Fruit fly (Drosophila melanogaster) whole organism, embryonic: ENCODE measurements around the gene CG44006.

Source experiments
- CG10209 ChIP-seq: fragments of 200-800 bp; sonication (Bioruptor generic); optimal IDR thresholded peaks from 3 replicates; lab custom pipeline; 2017; ENCODE audit warnings: missing biosample characterization, mild to moderate bottlenecking, missing genetic modification characterization, missing genetic modification reagents
- CG10267 ChIP-seq: fragments of 200-800 bp; sonication (Bioruptor generic); optimal IDR thresholded peaks from 2 replicates; lab custom pipeline; 2018; ENCODE audit warnings: missing biosample characterization, mild to moderate bottlenecking, missing genetic modification characterization, moderate library complexity
- CG10366 ChIP-seq: fragments of 200-800 bp; sonication (Bioruptor generic); IDR thresholded peaks from 2 replicates; pipeline ENCODE4 v1.3.6; 2022; ENCODE audit warnings: missing biosample characterization, missing genetic modification characterization
- CG10654 ChIP-seq: fragments of 200-800 bp; sonication (Bioruptor generic); optimal IDR thresholded peaks from 2 replicates; lab custom pipeline; 2016; ENCODE audit warnings: missing biosample characterization, missing genetic modification characterization
- CG11695 ChIP-seq: fragments of 200-800 bp; sonication (Bioruptor generic); IDR thresholded peaks from 3 replicates; pipeline ENCODE4 v1.3.6; 2022; ENCODE audit warnings: missing biosample characterization, missing genetic modification characterization
- CG12155 ChIP-seq: fragments of 200-800 bp; sonication (Bioruptor generic); optimal IDR thresholded peaks from 3 replicates; lab custom pipeline; 2016; ENCODE audit warnings: missing biosample characterization, missing genetic modification characterization
- CG13287 ChIP-seq: fragments of 200-800 bp; sonication (Bioruptor generic); IDR thresholded peaks from 2 replicates; pipeline ENCODE4 v1.3.6; 2022; ENCODE audit warnings: missing biosample characterization, missing genetic modification characterization; ENCODE audit not compliant: partially characterized antibody
- CG13424 ChIP-seq: fragments of 200-800 bp; sonication (Bioruptor generic); optimal IDR thresholded peaks from 2 replicates; lab custom pipeline; 2019; ENCODE audit warnings: missing biosample characterization, mild to moderate bottlenecking, missing genetic modification characterization, moderate library complexity
- CG13624 ChIP-seq: fragments of 200-800 bp; sonication (Bioruptor generic); optimal IDR thresholded peaks from 2 replicates; lab custom pipeline; 2016; ENCODE audit warnings: missing biosample characterization, missing genetic modification characterization
- CG13775 ChIP-seq: fragments of 200-800 bp; sonication (Bioruptor generic); optimal IDR thresholded peaks from 3 replicates; lab custom pipeline; 2017; ENCODE audit warnings: missing biosample characterization, mild to moderate bottlenecking, missing genetic modification characterization
- CG14965 ChIP-seq: fragments of 200-800 bp; sonication (Bioruptor generic); optimal IDR thresholded peaks from 2 replicates; lab custom pipeline; 2016; ENCODE audit warnings: missing biosample characterization, missing genetic modification characterization, borderline replicate concordance
- CG1647 ChIP-seq: fragments of 200-800 bp; sonication (Bioruptor generic); optimal IDR thresholded peaks from 3 replicates; lab custom pipeline; 2016; ENCODE audit warnings: missing biosample characterization, missing genetic modification characterization
- CG18599 ChIP-seq: fragments of 200-800 bp; sonication (Bioruptor generic); optimal IDR thresholded peaks from 3 replicates; lab custom pipeline; 2017; ENCODE audit warnings: missing biosample characterization, missing genetic modification characterization, mild to moderate bottlenecking, moderate library complexity, missing genetic modification reagents
- CG4282 ChIP-seq: fragments of 200-800 bp; sonication (Bioruptor generic); optimal IDR thresholded peaks from 2 replicates; lab custom pipeline; 2016; ENCODE audit warnings: missing biosample characterization, missing genetic modification characterization
- CG6272 ChIP-seq: fragments of 200-800 bp; sonication (Bioruptor generic); IDR thresholded peaks from 2 replicates; pipeline ENCODE4 v1.3.6; 2022; ENCODE audit warnings: missing biosample characterization, missing genetic modification characterization
- CG6765 ChIP-seq: fragments of 200-800 bp; sonication (Bioruptor generic); optimal IDR thresholded peaks from 3 replicates; lab custom pipeline; 2017; ENCODE audit warnings: missing biosample characterization, mild to moderate bottlenecking, missing genetic modification characterization
- CG6813 ChIP-seq: fragments of 200-800 bp; sonication (Bioruptor generic); optimal IDR thresholded peaks from 2 replicates; lab custom pipeline; 2017; ENCODE audit warnings: missing biosample characterization, missing genetic modification characterization, mild to moderate bottlenecking, moderate library complexity, missing genetic modification reagents
- CG8290 ChIP-seq, 3 experiments: fragments of 200-800 bp; sonication (Bioruptor generic); optimal IDR thresholded peaks; 2 replicates each; lab custom pipeline; 2016 to 2019; ENCODE audit warnings: missing biosample characterization in 3 of 3, missing genetic modification characterization in 3 of 3, mild to moderate bottlenecking in 2 of 3, moderate library complexity in 1 of 3
- CG8388 ChIP-seq: fragments of 200-800 bp; sonication (Bioruptor generic); optimal IDR thresholded peaks from 2 replicates; lab custom pipeline; 2019; ENCODE audit warnings: missing biosample characterization, mild to moderate bottlenecking, missing genetic modification characterization, moderate library complexity
- CTCF ChIP-seq: fragments of 200-800 bp; sonication (Bioruptor generic); optimal IDR thresholded peaks from 2 replicates; lab custom pipeline; 2017; ENCODE audit warnings: missing biosample characterization, mild to moderate bottlenecking, missing genetic modification characterization, moderate library complexity
- Doc2 ChIP-seq: fragments of 200-800 bp; sonication (Bioruptor generic); IDR thresholded peaks from 2 replicates; pipeline ENCODE4 v1.3.6; 2022; ENCODE audit warnings: missing biosample characterization, missing genetic modification characterization
- Dp ChIP-seq: fragments of 200-800 bp; sonication (Bioruptor generic); optimal IDR thresholded peaks from 2 replicates; lab custom pipeline; 2018; ENCODE audit warnings: missing biosample characterization, mild to moderate bottlenecking, missing genetic modification characterization, moderate library complexity
- Hr3 ChIP-seq: fragments of 200-800 bp; sonication (Bioruptor generic); optimal IDR thresholded peaks from 3 replicates; lab custom pipeline; 2016; ENCODE audit warnings: missing biosample characterization, missing genetic modification characterization
- Hsf ChIP-seq: fragments of 200-800 bp; sonication (Bioruptor generic); optimal IDR thresholded peaks from 3 replicates; lab custom pipeline; 2016; ENCODE audit warnings: missing biosample characterization, missing genetic modification characterization
- Med ChIP-seq: fragments of 200-800 bp; sonication (Bioruptor generic); peaks from one replicate; lab custom pipeline; 2016; ENCODE audit warnings: missing biosample characterization, missing genetic modification characterization, mild to moderate bottlenecking, inconsistent platforms, moderate library complexity
- NC2α ChIP-seq: fragments of 200-800 bp; sonication (Bioruptor generic); optimal IDR thresholded peaks from 2 replicates; lab custom pipeline; 2016; ENCODE audit warnings: missing biosample characterization, missing genetic modification characterization
- Nf-YC ChIP-seq: fragments of 200-800 bp; optimal IDR thresholded peaks from 3 replicates; lab custom pipeline; 2019; ENCODE audit warnings: missing biosample characterization, mild to moderate bottlenecking, missing genetic modification characterization, moderate library complexity
- NfI ChIP-seq: fragments of 200-800 bp; sonication (Bioruptor generic); optimal IDR thresholded peaks from 3 replicates; lab custom pipeline; 2018; ENCODE audit warnings: missing biosample characterization, mild to moderate bottlenecking, missing genetic modification characterization, moderate library complexity
- Oli ChIP-seq: fragments of 200-800 bp; sonication (Bioruptor generic); optimal IDR thresholded peaks from 2 replicates; lab custom pipeline; 2018; ENCODE audit warnings: missing biosample characterization, mild to moderate bottlenecking, missing genetic modification characterization, moderate library complexity
- PHDP ChIP-seq: fragments of 200-800 bp; sonication (Bioruptor generic); optimal IDR thresholded peaks from 3 replicates; lab custom pipeline; 2018; ENCODE audit warnings: missing biosample characterization, mild to moderate bottlenecking, missing genetic modification characterization, moderate library complexity
- Pdp1 ChIP-seq, 2 experiments: fragments of 200-800 bp; sonication (Bioruptor generic); optimal IDR thresholded peaks; 3 replicates each; lab custom pipeline; 2016; ENCODE audit warnings: missing biosample characterization in 2 of 2, missing genetic modification characterization in 2 of 2, mild to moderate bottlenecking in 1 of 2, moderate library complexity in 1 of 2
- Sry-β ChIP-seq: fragments of 200-800 bp; sonication (Bioruptor generic); optimal IDR thresholded peaks from 2 replicates; lab custom pipeline; 2018; ENCODE audit warnings: missing biosample characterization, mild to moderate bottlenecking, missing genetic modification characterization, moderate library complexity
- cad ChIP-seq: fragments of >200 bp; optimal IDR thresholded peaks from 2 replicates; lab custom pipeline; 2017; ENCODE audit warnings: missing biosample characterization, missing genetic modification characterization
- cg ChIP-seq: fragments of 200-800 bp; sonication (Bioruptor generic); optimal IDR thresholded peaks from 3 replicates; lab custom pipeline; 2019; ENCODE audit warnings: missing biosample characterization, mild to moderate bottlenecking, missing genetic modification characterization, moderate library complexity
- corto ChIP-seq: fragments of 200-800 bp; sonication (Bioruptor generic); optimal IDR thresholded peaks from 2 replicates; lab custom pipeline; 2016; ENCODE audit warnings: missing biosample characterization, mild to moderate bottlenecking, missing genetic modification characterization, moderate library complexity
- cwo ChIP-seq: fragments of 200-800 bp; sonication (Bioruptor generic); optimal IDR thresholded peaks from 3 replicates; lab custom pipeline; 2017; ENCODE audit warnings: missing biosample characterization, missing genetic modification characterization, mild to moderate bottlenecking, moderate library complexity, missing genetic modification reagents
- hkb ChIP-seq, 2 experiments: fragments of 200-800 bp in 1 of 2; fragments of >200 bp in 1 of 2; sonication (Bioruptor generic) in 1 of 2; IDR thresholded peaks in 1 of 2; optimal IDR thresholded peaks in 1 of 2; 2 replicates each; pipeline versions ENCODE4 v1.3.6 to Lab custom; 2017 to 2022; ENCODE audit warnings: missing biosample characterization in 1 of 2, missing genetic modification characterization in 1 of 2
- lilli ChIP-seq: fragments of 200-800 bp; sonication (Bioruptor generic); optimal IDR thresholded peaks from 3 replicates; lab custom pipeline; 2016; ENCODE audit warnings: missing biosample characterization, missing genetic modification characterization
- lov ChIP-seq, 2 experiments: fragments of 200-800 bp in 1 of 2; fragments of >200 bp in 1 of 2; sonication (Bioruptor generic) in 1 of 2; IDR thresholded peaks in 1 of 2; optimal IDR thresholded peaks in 1 of 2; 2 replicates in 1 of 2; 3 replicates in 1 of 2; pipeline versions ENCODE4 v1.3.6 to Lab custom; 2017 to 2022; ENCODE audit warnings: missing biosample characterization in 1 of 2, missing genetic modification characterization in 1 of 2
- mirr ChIP-seq: fragments of 200-800 bp; sonication (Bioruptor generic); optimal IDR thresholded peaks from 3 replicates; lab custom pipeline; 2018; ENCODE audit warnings: missing biosample characterization, mild to moderate bottlenecking, missing genetic modification characterization
- nau ChIP-seq: fragments of 200-800 bp; sonication (Bioruptor generic); optimal IDR thresholded peaks from 3 replicates; lab custom pipeline; 2017; ENCODE audit warnings: missing biosample characterization, mild to moderate bottlenecking, missing genetic modification characterization, missing genetic modification reagents
- rib ChIP-seq: fragments of 200-800 bp; sonication (Bioruptor generic); IDR thresholded peaks from 2 replicates; pipeline ENCODE4 v1.3.6; 2022; ENCODE audit warnings: missing biosample characterization, missing genetic modification characterization
- salm ChIP-seq: fragments of 200-800 bp; sonication (Bioruptor generic); optimal IDR thresholded peaks from 2 replicates; lab custom pipeline; 2018; ENCODE audit warnings: missing biosample characterization, mild to moderate bottlenecking, missing genetic modification characterization
- scrt ChIP-seq: fragments of 200-800 bp; sonication (Bioruptor generic); optimal IDR thresholded peaks from 2 replicates; lab custom pipeline; 2018; ENCODE audit warnings: missing biosample characterization, mild to moderate bottlenecking, missing genetic modification characterization, moderate library complexity
- sens-2 ChIP-seq: fragments of 200-800 bp; sonication (Bioruptor generic); IDR thresholded peaks from 2 replicates; pipeline ENCODE4 v1.3.6; 2022; ENCODE audit warnings: missing biosample characterization, missing genetic modification characterization
- sqz ChIP-seq: fragments of 200-800 bp; sonication (Bioruptor generic); optimal IDR thresholded peaks from 3 replicates; lab custom pipeline; 2018; ENCODE audit warnings: missing biosample characterization, mild to moderate bottlenecking, missing genetic modification characterization
- toy ChIP-seq: fragments of 200-800 bp; sonication (Bioruptor generic); IDR thresholded peaks from 2 replicates; pipeline ENCODE4 v1.3.6; 2022; ENCODE audit warnings: missing biosample characterization, missing genetic modification characterization
- wdn ChIP-seq: fragments of 200-800 bp; sonication (Bioruptor generic); IDR thresholded peaks from 2 replicates; pipeline ENCODE4 v1.3.6; 2022; ENCODE audit warnings: missing biosample characterization, missing genetic modification characterization

The CG44006 gene

DNA sequence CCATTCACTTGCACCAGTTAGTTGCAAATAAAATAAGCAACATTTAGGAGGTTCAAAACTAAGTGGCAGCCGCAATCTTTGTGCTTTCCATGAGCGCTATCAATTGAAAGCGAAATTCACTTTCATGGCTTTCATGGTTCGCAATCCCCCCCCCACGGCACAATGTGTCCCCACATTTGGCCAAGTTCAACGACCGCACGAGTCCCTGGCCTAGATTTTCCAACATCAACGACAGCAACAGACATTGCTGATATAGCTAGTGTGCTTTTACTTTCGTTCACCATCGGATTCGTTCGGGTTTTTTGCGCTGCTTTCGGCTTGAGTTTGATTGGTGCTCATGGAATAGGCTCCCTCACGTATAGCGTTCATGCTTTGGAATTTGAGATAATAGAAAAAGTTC lies 46.3 kb downstream of the CG44006 start (continued):
- TF ChIP-seq cwo (GFP tag; lab: Kevin White, UChicago), result peak; percentile 28
- no peak for TF ChIP-seq sens-2 (GFP tag; lab: Robert Waterston, UW)
- peak; percentile 64 for TF ChIP-seq Med (GFP tag; lab: Kevin White, UChicago)
- TF ChIP-seq CTCF (GFP tag; lab: Kevin White, UChicago), result no peak
- peak; percentile 39; the same call in 1 of the 2 replicates for TF ChIP-seq rib
- peak; percentile 87 for TF ChIP-seq mirr
- no peak for TF ChIP-seq CG8290 (GFP tag; optimal IDR thresholded peaks at IDR 0.05; lab: Kevin White, UChicago)
- TF ChIP-seq CG8290 (tag; optimal IDR thresholded peaks at IDR 0.05; lab: Kevin White, UChicago), result peak in 1 of 2 experiments; percentile 51
- no peak for TF ChIP-seq toy (GFP tag; lab: Robert Waterston, UW)
- no peak for TF ChIP-seq CG8388
- TF ChIP-seq Nf-YC (tag; lab: Kevin White, UChicago), result peak; percentile 96

dm6 chr3L:18022479-18022950 lies 47.4 kb downstream of the CG44006 start:
- TF ChIP-seq CG10209 (GFP tag; lab: Kevin White, UChicago) (no peak), Pdp1 (GFP tag; optimal IDR thresholded peaks at IDR 0.05; lab: Kevin White, UChicago) (peak in 1 of 2 experiments; percentile 75), Sry-β (no peak), mirr (peak; percentile 94), cg (GFP tag; lab: Kevin White, UChicago) (peak; percentile 79), cad (GFP tag; lab: Kevin White, UChicago) (no peak), CG12155 (GFP tag; lab: Kevin White, UChicago) (no peak), CG6272 (GFP tag; lab: Robert Waterston, UW) (no peak), CG13624 (GFP tag; lab: Kevin White, UChicago) (no peak), CG1647 (no peak), hkb (optimal IDR thresholded peaks at IDR 0.05; lab: Kevin White, UChicago) (no peak), hkb (GFP tag; IDR thresholded peaks at IDR 0.05; lab: Robert Waterston, UW) (no peak), scrt (GFP tag; lab: Kevin White, UChicago) (no peak), NC2α (GFP tag; lab: Kevin White, UChicago) (no peak), sqz (peak; percentile 90), PHDP (no peak), Dp (GFP tag; lab: Kevin White, UChicago) (no peak), CG10366 (GFP tag; lab: Robert Waterston, UW) (no peak), CG14965 (GFP tag; lab: Kevin White, UChicago) (no peak), CG10267 (no peak), CG6765 (GFP tag; lab: Kevin White, UChicago) (peak; percentile 7), CG13424 (tag; lab: Kevin White, UChicago) (no peak), Oli (tag; lab: Kevin White, UChicago) (no peak), Doc2 (GFP tag; lab: Robert Waterston, UW) (no peak), Hr3 (GFP tag; lab: Kevin White, UChicago) (peak; percentile 8), salm (peak; percentile 12), lov (optimal IDR thresholded peaks at IDR 0.05; lab: Kevin White, UChicago) (no peak), lov (GFP tag; IDR thresholded peaks at IDR 0.05; lab: Robert Waterston, UW) (no peak), CG10654 (no peak), corto (GFP tag; lab: Kevin White, UChicago) (no peak), CG11695 (GFP tag; lab: Robert Waterston, UW) (no peak), CG4282 (GFP tag; lab: Kevin White, UChicago) (no peak), CG13287 (GFP tag; lab: Robert Waterston, UW) (no peak), NfI (GFP tag; lab: Kevin White, UChicago) (no peak), Hsf (GFP tag; lab: Kevin White, UChicago) (no peak), wdn (GFP tag; lab: Robert Waterston, UW) (no peak), lilli (GFP tag; lab: Kevin White, UChicago) (no peak), CG6813 (GFP tag; lab: Kevin White, UChicago) (peak; percentile 33), CG13775 (GFP tag; lab: Kevin White, UChicago) (no peak), nau (GFP tag; lab: Kevin White, UChicago) (no peak), CG18599 (no peak)
